Worm (Caenorhabditis elegans) whole organism, midembryonic: ENCODE measurements around the gene nex-3.

Experiments
- cog-1 ChIP-seq: sonication (generic microtip); optimal IDR thresholded peaks from 2 replicates; lab custom pipeline; 2016; ENCODE audit warnings: missing genetic modification characterization, missing compliant biosample characterization
- klf-2 ChIP-seq: fragments of 200-800 bp; sonication (Bioruptor generic); conservative IDR thresholded peaks from 2 replicates; pipeline ENCODE4 v1.3.6; 2022; ENCODE audit warnings: missing genetic modification reagents, missing genetic modification characterization, missing compliant biosample characterization
- tab-1 ChIP-seq: fragments of 200-800 bp; sonication (Bioruptor generic); IDR thresholded peaks from 2 replicates; pipeline ENCODE4 v1.3.6; 2022; ENCODE audit warnings: missing genetic modification characterization, missing compliant biosample characterization
- ztf-23 ChIP-seq: fragments of 200-800 bp; sonication (Bioruptor generic); IDR thresholded peaks from 2 replicates; pipeline ENCODE4 v1.3.6; 2022; ENCODE audit warnings: missing genetic modification reagents, missing genetic modification characterization, missing compliant biosample characterization

DNA sequence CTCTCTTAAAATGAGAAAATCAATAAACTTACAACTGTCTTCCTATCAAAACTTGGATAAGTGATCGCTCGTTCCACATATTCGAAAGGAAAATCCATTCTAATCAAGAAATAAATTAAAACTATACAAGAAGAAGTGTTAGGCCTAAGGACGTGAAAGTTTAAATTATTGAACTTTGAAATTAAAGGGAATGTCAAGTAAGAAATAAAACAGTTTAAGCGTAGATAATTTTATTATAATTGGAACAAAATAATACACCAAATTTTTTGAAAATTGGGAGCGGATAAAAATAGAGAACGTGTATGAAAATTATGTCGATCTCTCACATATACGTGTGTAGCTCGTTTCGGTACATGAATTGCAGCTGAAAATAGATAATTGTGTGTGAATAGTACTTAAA is 12.5 kb upstream of the nex-3 start, which contains the start of gene C28A5.6:
- no peak for TF ChIP-seq klf-2 (GFP tag; lab: Robert Waterston, UW)
- TF ChIP-seq cog-1: no peak
- no peak for TF ChIP-seq tab-1
- TF ChIP-seq ztf-23 (GFP tag; lab: Robert Waterston, UW): no peak
